Fruit fly (Drosophila melanogaster): ENCODE results near the gene Whamy.

DNA sequence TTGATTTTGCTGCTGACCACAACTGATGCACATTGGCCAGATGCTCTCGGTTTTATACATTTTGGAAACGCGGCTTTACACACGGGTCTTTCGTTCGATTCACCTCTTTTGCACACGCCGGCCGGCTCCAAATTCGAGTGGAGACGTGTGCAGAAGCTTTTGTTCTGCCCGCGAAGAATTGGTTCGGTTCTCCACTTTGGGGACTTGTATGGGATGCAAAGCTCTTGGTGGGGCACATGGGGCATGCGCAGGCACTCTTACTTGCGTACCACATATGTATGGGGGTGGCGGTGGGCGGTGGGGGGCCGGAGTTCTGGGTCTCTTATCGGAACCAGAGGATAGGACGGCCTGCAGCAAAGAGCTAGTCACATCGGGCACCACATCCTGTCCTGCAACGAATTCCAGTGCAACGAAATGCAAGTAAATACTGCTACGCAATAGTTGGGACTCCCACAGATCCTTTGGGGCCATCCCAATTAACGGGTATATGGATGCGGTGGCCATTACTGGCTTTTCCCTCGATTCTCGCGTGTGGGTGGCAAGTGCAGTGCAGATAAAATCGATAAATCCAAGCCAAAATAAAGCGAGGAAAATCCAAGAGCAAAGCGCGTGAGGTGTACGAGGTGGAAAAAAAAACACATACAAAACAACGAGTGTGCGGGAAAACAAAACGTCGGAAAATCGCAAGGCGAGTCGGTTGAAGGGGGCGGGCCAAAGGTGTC, 10.3 kb upstream of the Whamy start, which contains the start of the genes MtnA and CG8500:
- peak; percentile 51 for TF ChIP-seq lab (GFP tag; optimal IDR thresholded peaks at IDR 0.05)
- TF ChIP-seq CG11696 (GFP tag; IDR thresholded peaks at IDR 0.05) = no peak
- no peak for TF ChIP-seq gcm (GFP tag; optimal IDR thresholded peaks at IDR 0.05)
- no peak for TF ChIP-seq Awh (GFP tag; IDR thresholded peaks at IDR 0.05)
- TF ChIP-seq CG2199 (GFP tag; IDR thresholded peaks at IDR 0.05) = no peak
- TF ChIP-seq CG12299 (tag; optimal IDR thresholded peaks at IDR 0.05) = no peak
- TF ChIP-seq chif (GFP tag; optimal IDR thresholded peaks at IDR 0.05) = no peak

Data from whole organism, embryonic.